Worm (Caenorhabditis elegans) whole organism, L3 larva: Measurements from ENCODE around the gene srh-147.
"Not testable (repeated sequence)": the region's sequence is repeated elsewhere in the genome, so short reads cannot be mapped to it uniquely, and the experiment has no call there.

Source experiments
- ceh-28 ChIP-seq: fragments of 150-350 bp; optimal IDR thresholded peaks from 2 replicates; lab custom pipeline; 2014; ENCODE audit warnings: missing biosample characterization, missing genetic modification reagents, missing genetic modification characterization
- daf-12 ChIP-seq: fragments of 150-350 bp; optimal IDR thresholded peaks from 2 replicates; lab custom pipeline; 2014; ENCODE audit warnings: missing biosample characterization, missing genetic modification reagents, missing genetic modification characterization
- elt-1 ChIP-seq: fragments of 150-350 bp; optimal IDR thresholded peaks from 2 replicates; lab custom pipeline; 2014; ENCODE audit warnings: missing biosample characterization, missing genetic modification characterization
- elt-2 ChIP-seq: sonication (generic microtip); optimal IDR thresholded peaks from 2 replicates; lab custom pipeline; 2016; ENCODE audit warnings: missing genetic modification reagents, mild to moderate bottlenecking, missing genetic modification characterization, missing compliant biosample characterization
- lin-15B ChIP-seq: fragments of 150-350 bp; optimal IDR thresholded peaks from 2 replicates; lab custom pipeline; 2014; ENCODE audit warnings: missing biosample characterization, missing genetic modification characterization
- lin-39 ChIP-seq: fragments of 150-350 bp; optimal IDR thresholded peaks from 2 replicates; lab custom pipeline; 2018; ENCODE audit warnings: missing biosample characterization, missing genetic modification reagents, missing genetic modification characterization
- mml-1 ChIP-seq: fragments of 150-350 bp; sonication (generic microtip); optimal IDR thresholded peaks from 3 replicates; lab custom pipeline; 2014; ENCODE audit warnings: missing biosample characterization, missing genetic modification characterization
- nfya-1 ChIP-seq: sonication (generic microtip); optimal IDR thresholded peaks from 2 replicates; lab custom pipeline; 2017; ENCODE audit warnings: missing genetic modification characterization, mild to moderate bottlenecking, missing compliant biosample characterization, antibody characterized with exemption, moderate library complexity; ENCODE audit not compliant: insufficient read depth
- nhr-25 ChIP-seq: sonication (generic microtip); optimal IDR thresholded peaks from 2 replicates; lab custom pipeline; 2017; ENCODE audit warnings: missing biosample characterization, missing genetic modification characterization
- nhr-43 ChIP-seq: sonication (generic microtip); optimal IDR thresholded peaks from 2 replicates; lab custom pipeline; 2016; ENCODE audit warnings: mild to moderate bottlenecking, missing genetic modification characterization, missing compliant biosample characterization; ENCODE audit not compliant: poor library complexity, severe bottlenecking
- pha-4 ChIP-seq: fragments of 150-350 bp; optimal IDR thresholded peaks from 2 replicates; lab custom pipeline; 2014; ENCODE audit warnings: missing biosample characterization, missing genetic modification reagents, missing genetic modification characterization
- pqm-1 ChIP-seq: fragments of 150-350 bp; optimal IDR thresholded peaks from 2 replicates; lab custom pipeline; 2017; ENCODE audit warnings: missing biosample characterization, missing genetic modification characterization, inconsistent platforms
- snpc-4 ChIP-seq: fragments of 150-350 bp; optimal IDR thresholded peaks from 2 replicates; lab custom pipeline; 2014; ENCODE audit warnings: missing biosample characterization, missing genetic modification characterization
- zag-1 ChIP-seq: fragments of 150-350 bp; optimal IDR thresholded peaks from 2 replicates; lab custom pipeline; 2014; ENCODE audit warnings: missing biosample characterization, missing genetic modification characterization

The srh-147 gene

DNA sequence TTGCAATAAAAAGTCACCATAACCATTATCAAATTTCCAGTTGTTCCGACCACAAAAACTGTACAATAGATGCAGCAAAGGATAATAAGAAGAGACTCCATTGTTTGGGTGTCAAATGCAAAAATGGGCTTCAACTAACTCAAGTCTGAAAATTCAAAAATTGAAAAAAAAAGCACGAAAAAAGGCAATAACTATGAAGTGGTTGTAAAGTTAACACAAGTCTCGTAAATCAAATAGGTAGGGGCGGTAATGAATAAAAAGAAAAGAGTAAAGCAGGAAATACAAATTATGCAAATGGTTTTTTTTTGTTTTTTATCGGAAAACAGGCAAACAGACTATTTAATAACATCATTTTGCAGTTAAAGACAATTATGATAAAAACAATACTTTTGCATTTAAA is 42.7 kb downstream of the srh-147 start, which contains the start of gene srsx-38:
TSS of gene srsx-38 (minus strand) at position 101 of the 400 bp plus-strand sequence.
- not testable (repeated sequence) for TF ChIP-seq pqm-1 (tag; lab: Kevin White, UChicago); ceh-28 (tag; lab: Kevin White, UChicago); lin-15B

- TF ChIP-seq daf-12 (tag; lab: Kevin White, UChicago); nhr-25; pqm-1 (tag; lab: Kevin White, UChicago): not testable (repeated sequence)
Measured at ce11 chrV:15803748-15804147, 46.4 kb downstream of the srh-147 start, which contains the start of gene T26E4.18. T26E4.18 (minus strand) TSS chrV:15803848.

ce11 chrV:15803079-15803478 is 47.0 kb downstream of the srh-147 start, which contains the start of gene srd-27:
srd-27 (plus strand) TSS chrV:15803379.
- not testable (repeated sequence) for TF ChIP-seq elt-2 (tag; lab: Kevin White, UChicago); nfya-1 (tag; lab: Kevin White, UChicago); zag-1

- not testable (repeated sequence) for TF ChIP-seq lin-39, elt-1, pha-4 (tag; lab: Kevin White, UChicago)
Measured at ce11 chrV:15802623-15803022, 47.5 kb downstream of the srh-147 start, which contains the start of gene T26E4.9. T26E4.9 (minus strand) TSS chrV:15802723.

- TF ChIP-seq ceh-28 (tag; lab: Kevin White, UChicago): no peak
- no peak for TF ChIP-seq mml-1 (tag; lab: Kevin White, UChicago)
- TF ChIP-seq nhr-43 (tag; lab: Kevin White, UChicago): no peak
- no peak for TF ChIP-seq snpc-4 (tag; lab: Kevin White, UChicago)
Measured at ce11 chrV:15798108-15798507, 52.0 kb downstream of the srh-147 start, which contains the start of gene T26E4.10. T26E4.10 (minus strand) TSS chrV:15798208.
